Worm (Caenorhabditis elegans) whole organism, L1 larva: Measurements from ENCODE around the gene D1044.4.

ENCODE experiments used
- lin-39 ChIP-seq: fragments of 150-350 bp; optimal IDR thresholded peaks from 2 replicates; lab custom pipeline; 2014; ENCODE audit warnings: missing biosample characterization, missing genetic modification reagents, missing genetic modification characterization
- nhr-19 ChIP-seq: fragments of 200-800 bp; sonication (Bioruptor generic); conservative IDR thresholded peaks from 2 replicates; pipeline ENCODE4 v1.3.6; 2022; ENCODE audit warnings: missing genetic modification characterization, missing compliant biosample characterization
- nhr-28 ChIP-seq: fragments of 150-350 bp; optimal IDR thresholded peaks from 2 replicates; lab custom pipeline; 2014; ENCODE audit warnings: missing biosample characterization, missing genetic modification characterization
- pax-3 ChIP-seq: fragments of 200-800 bp; sonication (Bioruptor generic); optimal IDR thresholded peaks from 2 replicates; lab custom pipeline; 2018; ENCODE audit warnings: mild to moderate bottlenecking, missing genetic modification characterization, moderate library complexity, missing compliant biosample characterization
- pqm-1 ChIP-seq: sonication (generic microtip); optimal IDR thresholded peaks from 3 replicates; lab custom pipeline; 2017; ENCODE audit warnings: missing biosample characterization, missing genetic modification characterization
- snpc-4 ChIP-seq: fragments of 150-350 bp; optimal IDR thresholded peaks from 2 replicates; lab custom pipeline; 2014; ENCODE audit warnings: missing biosample characterization, missing genetic modification characterization
- sox-4 ChIP-seq: sonication (generic microtip); optimal IDR thresholded peaks from 2 replicates; lab custom pipeline; 2016; ENCODE audit warnings: missing genetic modification characterization, missing compliant biosample characterization
- sptf-1 ChIP-seq: fragments of 150-350 bp; optimal IDR thresholded peaks from 2 replicates; lab custom pipeline; 2014; ENCODE audit warnings: missing biosample characterization, missing genetic modification characterization
- tlp-1 ChIP-seq: fragments of 150-350 bp; optimal IDR thresholded peaks from 2 replicates; lab custom pipeline; 2014; ENCODE audit warnings: missing biosample characterization, missing genetic modification characterization

- TF ChIP-seq pqm-1 (tag; lab: Kevin White, UChicago) (no peak), sptf-1 (tag; lab: Kevin White, UChicago) (no peak), lin-39 (tag; lab: Kevin White, UChicago) (no peak), pax-3 (tag; lab: Kevin White, UChicago) (no peak), tlp-1 (tag; lab: Kevin White, UChicago) (no peak), snpc-4 (no peak), sox-4 (tag; lab: Kevin White, UChicago) (no peak), nhr-19 (GFP tag; lab: Robert Waterston, UW) (peak; percentile 28; the same call in 1 of the 2 replicates), nhr-28 (tag; lab: Kevin White, UChicago) (no peak)
Measured at ce11 chrIII:5553098-5553497, 31.3 kb upstream of the D1044.4 start.
